Fruit fly (Drosophila melanogaster) whole organism, wandering third instar larva: ENCODE measurements around the gene CG45012.

Source experiments
- Abd-B ChIP-seq: fragments of >200 bp; optimal IDR thresholded peaks from 2 replicates; lab custom pipeline; 2017; ENCODE audit warnings: missing biosample characterization, missing genetic modification characterization
- CG32264 ChIP-seq: fragments of 200-800 bp; sonication (Bioruptor generic); optimal IDR thresholded peaks from 2 replicates; lab custom pipeline; 2016; ENCODE audit warnings: missing biosample characterization, missing genetic modification characterization
- CG9705 ChIP-seq: fragments of 200-800 bp; sonication (Bioruptor generic); optimal IDR thresholded peaks from 2 replicates; lab custom pipeline; 2018; ENCODE audit warnings: missing biosample characterization, mild to moderate bottlenecking, missing genetic modification characterization
- CrebA ChIP-seq: fragments of 200-800 bp; sonication (Bioruptor generic); optimal IDR thresholded peaks from 2 replicates; lab custom pipeline; 2016; ENCODE audit warnings: missing biosample characterization, mild to moderate bottlenecking, missing genetic modification characterization, borderline replicate concordance
- Dfd ChIP-seq: fragments of >200 bp; optimal IDR thresholded peaks from 2 replicates; lab custom pipeline; 2017; ENCODE audit warnings: missing biosample characterization, missing genetic modification characterization
- Dif ChIP-seq: fragments of 200-275, 200-300 bp; sonication (Bioruptor generic); optimal IDR thresholded peaks from 2 replicates; lab custom pipeline; 2018; ENCODE audit warnings: missing biosample characterization, missing genetic modification characterization; ENCODE audit not compliant: partially characterized antibody
- GATAd ChIP-seq: sonication (Bioruptor generic); optimal IDR thresholded peaks from 2 replicates; lab custom pipeline; 2016; ENCODE audit warnings: missing biosample characterization, missing genetic modification characterization
- HLH106 ChIP-seq: fragments of 200-800 bp; optimal IDR thresholded peaks from 3 replicates; lab custom pipeline; 2019; ENCODE audit warnings: missing biosample characterization, mild to moderate bottlenecking, missing genetic modification characterization, moderate library complexity
- Hnf4 ChIP-seq: fragments of 200-800 bp; sonication (Bioruptor generic); optimal IDR thresholded peaks from 2 replicates; lab custom pipeline; 2016; ENCODE audit warnings: missing biosample characterization, mild to moderate bottlenecking, missing genetic modification characterization
- Hr78 ChIP-seq: fragments of >200 bp; optimal IDR thresholded peaks from 2 replicates; lab custom pipeline; 2017; ENCODE audit warnings: missing biosample characterization, missing genetic modification characterization
- Hr83 ChIP-seq: fragments of 200-300 bp; sonication (Bioruptor generic); optimal IDR thresholded peaks from 2 replicates; lab custom pipeline; 2016; ENCODE audit warnings: missing biosample characterization, mild to moderate bottlenecking, missing genetic modification characterization, moderate library complexity; ENCODE audit not compliant: poor library complexity, severe bottlenecking
- Jra ChIP-seq: sonication (Bioruptor generic); optimal IDR thresholded peaks from 2 replicates; lab custom pipeline; 2016; ENCODE audit warnings: missing biosample characterization, missing genetic modification characterization
- Mio ChIP-seq: sonication (Bioruptor generic); optimal IDR thresholded peaks from 2 replicates; lab custom pipeline; 2016; ENCODE audit warnings: missing biosample characterization, missing genetic modification characterization
- Myc ChIP-seq: fragments of >200 bp; optimal IDR thresholded peaks from 2 replicates; lab custom pipeline; 2017
- N ChIP-seq: fragments of >200 bp; optimal IDR thresholded peaks from 2 replicates; lab custom pipeline; 2018; ENCODE audit warnings: missing biosample characterization, missing external identifiers, missing genetic modification characterization
- OdsH ChIP-seq: fragments of 200-800 bp; sonication (Bioruptor generic); optimal IDR thresholded peaks from 2 replicates; lab custom pipeline; 2016; ENCODE audit warnings: missing biosample characterization, mild to moderate bottlenecking, missing genetic modification characterization
- Rel ChIP-seq, 2 experiments: fragments of 200-800 bp; sonication (Bioruptor generic) in 1 of 2; optimal IDR thresholded peaks; 2 replicates in 1 of 2; 3 replicates in 1 of 2; lab custom pipeline; 2016 to 2019; ENCODE audit warnings: mild to moderate bottlenecking in 2 of 2, missing biosample characterization in 2 of 2, missing genetic modification characterization in 2 of 2, moderate library complexity in 1 of 2
- Sp1 ChIP-seq: fragments of 200-800 bp; sonication (Bioruptor generic); optimal IDR thresholded peaks from 3 replicates; lab custom pipeline; 2019; ENCODE audit warnings: missing biosample characterization, mild to moderate bottlenecking, missing genetic modification characterization, moderate library complexity
- Vsx2 ChIP-seq: fragments of 200-300, 225-300 bp; sonication (Bioruptor generic); optimal IDR thresholded peaks from 2 replicates; lab custom pipeline; 2018; ENCODE audit warnings: missing biosample characterization, missing genetic modification characterization; ENCODE audit not compliant: partially characterized antibody
- br ChIP-seq: fragments of 200-800 bp; sonication (Bioruptor generic); optimal IDR thresholded peaks from 2 replicates; lab custom pipeline; 2016; ENCODE audit warnings: missing biosample characterization, missing genetic modification characterization
- brk ChIP-seq: fragments of 200-800 bp; sonication (Bioruptor generic); optimal IDR thresholded peaks from 2 replicates; lab custom pipeline; 2016; ENCODE audit warnings: missing biosample characterization, mild to moderate bottlenecking, missing genetic modification characterization
- dl ChIP-seq, 2 experiments: fragments of 175-275, 200-275 bp in 1 of 2; fragments of 200-275 bp in 1 of 2; sonication (Bioruptor generic); optimal IDR thresholded peaks; lab custom pipeline; 2018; ENCODE audit warnings: mild to moderate bottlenecking in 2 of 2, missing biosample characterization in 2 of 2, missing genetic modification characterization in 2 of 2, moderate library complexity in 2 of 2; ENCODE audit not compliant: partially characterized antibody in 2 of 2, insufficient read depth in 1 of 2
- dmrt93B ChIP-seq: fragments of 200-800 bp; sonication (Bioruptor generic); optimal IDR thresholded peaks from 2 replicates; lab custom pipeline; 2018; ENCODE audit warnings: missing biosample characterization, mild to moderate bottlenecking, missing genetic modification characterization
- dsf ChIP-seq: sonication (Bioruptor generic); optimal IDR thresholded peaks from 2 replicates; lab custom pipeline; 2016; ENCODE audit warnings: missing biosample characterization, missing genetic modification characterization, borderline replicate concordance
- ey ChIP-seq: fragments of 200-800 bp; sonication (Bioruptor generic); optimal IDR thresholded peaks from 2 replicates; lab custom pipeline; 2016; ENCODE audit warnings: missing biosample characterization, missing genetic modification characterization
- foxo ChIP-seq, 2 experiments: fragments of 200-800 bp; sonication (Bioruptor generic); optimal IDR thresholded peaks; 2 replicates in 1 of 2; 3 replicates in 1 of 2; lab custom pipeline; 2016 to 2017; ENCODE audit warnings: missing biosample characterization in 2 of 2, missing genetic modification characterization in 2 of 2
- fru ChIP-seq: fragments of 200-800 bp; sonication (Bioruptor generic); optimal IDR thresholded peaks from 3 replicates; lab custom pipeline; 2016; ENCODE audit warnings: missing biosample characterization, mild to moderate bottlenecking, missing genetic modification characterization
- h ChIP-seq: fragments of 200-800 bp; sonication (Bioruptor generic); optimal IDR thresholded peaks from 3 replicates; lab custom pipeline; 2016; ENCODE audit warnings: missing biosample characterization, mild to moderate bottlenecking, missing genetic modification characterization
- jim ChIP-seq: fragments of 175-275, 200-325 bp; sonication (Bioruptor generic); optimal IDR thresholded peaks from 2 replicates; lab custom pipeline; 2016; ENCODE audit warnings: missing biosample characterization, mild to moderate bottlenecking, missing genetic modification characterization
- lola ChIP-seq: fragments of >200 bp; optimal IDR thresholded peaks from 2 replicates; lab custom pipeline; 2017; ENCODE audit warnings: missing biosample characterization, missing genetic modification characterization
- pan ChIP-seq: fragments of >200 bp; optimal IDR thresholded peaks from 2 replicates; lab custom pipeline; 2017
- psq ChIP-seq: fragments of 200-800 bp; sonication (Bioruptor generic); optimal IDR thresholded peaks from 3 replicates; lab custom pipeline; 2017; ENCODE audit warnings: missing biosample characterization, mild to moderate bottlenecking, missing genetic modification characterization, moderate library complexity
- rgr ChIP-seq: fragments of 200-800 bp; sonication (Bioruptor generic); optimal IDR thresholded peaks from 3 replicates; lab custom pipeline; 2016; ENCODE audit warnings: missing biosample characterization, mild to moderate bottlenecking, missing genetic modification characterization
- sage ChIP-seq: fragments of 200-800 bp; sonication (Bioruptor generic); optimal IDR thresholded peaks from 2 replicates; lab custom pipeline; 2016; ENCODE audit warnings: missing biosample characterization, mild to moderate bottlenecking, missing genetic modification characterization
- sv ChIP-seq: fragments of 200-800 bp; sonication (Bioruptor generic); optimal IDR thresholded peaks from 3 replicates; lab custom pipeline; 2016; ENCODE audit warnings: missing biosample characterization, missing genetic modification characterization
- tai ChIP-seq: sonication (Bioruptor generic); optimal IDR thresholded peaks from 2 replicates; lab custom pipeline; 2016; ENCODE audit warnings: missing biosample characterization, missing genetic modification characterization
- usp ChIP-seq: fragments of >200 bp; optimal IDR thresholded peaks from 2 replicates; lab custom pipeline; 2017; ENCODE audit warnings: missing biosample characterization, missing genetic modification characterization
- woc ChIP-seq: sonication (Bioruptor generic); optimal IDR thresholded peaks from 2 replicates; lab custom pipeline; 2016; ENCODE audit warnings: missing biosample characterization, mild to moderate bottlenecking, missing genetic modification characterization

The CG45012 gene

dm6 chr2L:11806701-11807674 lies 27.4 kb upstream of the CG45012 start:
- peak; percentile 75 for TF ChIP-seq Sp1 (GFP tag; lab: Kevin White, UChicago)
- no peak for TF ChIP-seq GATAd
- TF ChIP-seq rgr, result peak; percentile 64
- TF ChIP-seq CG32264 (GFP tag; lab: Kevin White, UChicago), result peak; percentile 78
- peak; percentile 63 for TF ChIP-seq Hnf4
- TF ChIP-seq Myc (lab: Kevin White, UChicago), result no peak
- TF ChIP-seq psq (GFP tag; lab: Kevin White, UChicago), result peak; percentile 100
- TF ChIP-seq Abd-B (GFP tag; lab: Kevin White, UChicago), result no peak
- peak; percentile 98 for TF ChIP-seq jim
- peak; percentile 43 for TF ChIP-seq woc (GFP tag; lab: Kevin White, UChicago)
- TF ChIP-seq Vsx2 (GFP tag; lab: Kevin White, UChicago), result peak; percentile 92
- TF ChIP-seq br (GFP tag; lab: Kevin White, UChicago), result peak; percentile 81
- TF ChIP-seq usp (GFP tag; lab: Kevin White, UChicago), result no peak
- no peak for TF ChIP-seq sv (GFP tag; lab: Kevin White, UChicago)
- TF ChIP-seq h (GFP tag; lab: Kevin White, UChicago), result peak; percentile 68
- peak; percentile 27 for TF ChIP-seq HLH106
- no peak for TF ChIP-seq tai (GFP tag; lab: Kevin White, UChicago)
- no peak for TF ChIP-seq dmrt93B (GFP tag; lab: Kevin White, UChicago)
- peak; percentile 79 for TF ChIP-seq sage (GFP tag; lab: Kevin White, UChicago)
- TF ChIP-seq CG9705 (GFP tag; lab: Kevin White, UChicago), result peak; percentile 35
- peak; percentile 90 for TF ChIP-seq Dif (GFP tag; lab: Kevin White, UChicago)
- TF ChIP-seq lola (GFP tag; lab: Kevin White, UChicago), result no peak
- no peak for TF ChIP-seq dsf (GFP tag; lab: Kevin White, UChicago)
- peak; percentile 73 to 88 for TF ChIP-seq dl (GFP tag; optimal IDR thresholded peaks at IDR 0.05; lab: Kevin White, UChicago; ENCODE audit: insufficient read depth in 1 of 2, partially characterized antibody in 2 of 2)
- no peak for TF ChIP-seq pan
- TF ChIP-seq brk (GFP tag; lab: Kevin White, UChicago), result peak; percentile 83
- TF ChIP-seq N, result no peak
- TF ChIP-seq Rel (GFP tag; optimal IDR thresholded peaks at IDR 0.05; lab: Kevin White, UChicago), result peak; percentile 94
- peak; percentile 74 for TF ChIP-seq Rel (tag; optimal IDR thresholded peaks at IDR 0.05; lab: Kevin White, UChicago)
- peak; percentile 86 for TF ChIP-seq Jra
- TF ChIP-seq Hr78 (GFP tag; lab: Kevin White, UChicago), result no peak
- TF ChIP-seq OdsH (GFP tag; lab: Kevin White, UChicago), result peak; percentile 37
- TF ChIP-seq foxo (GFP tag; optimal IDR thresholded peaks at IDR 0.05; lab: Kevin White, UChicago), result peak; percentile 24 to 58
- TF ChIP-seq fru, result peak; percentile 64
- peak; percentile 93 for TF ChIP-seq CrebA (GFP tag; lab: Kevin White, UChicago)
- peak; percentile 24 for TF ChIP-seq ey (GFP tag; lab: Kevin White, UChicago)
- TF ChIP-seq Mio (GFP tag; lab: Kevin White, UChicago), result peak; percentile 47
- TF ChIP-seq Hr83, result peak; percentile 11
- no peak for TF ChIP-seq Dfd

DNA sequence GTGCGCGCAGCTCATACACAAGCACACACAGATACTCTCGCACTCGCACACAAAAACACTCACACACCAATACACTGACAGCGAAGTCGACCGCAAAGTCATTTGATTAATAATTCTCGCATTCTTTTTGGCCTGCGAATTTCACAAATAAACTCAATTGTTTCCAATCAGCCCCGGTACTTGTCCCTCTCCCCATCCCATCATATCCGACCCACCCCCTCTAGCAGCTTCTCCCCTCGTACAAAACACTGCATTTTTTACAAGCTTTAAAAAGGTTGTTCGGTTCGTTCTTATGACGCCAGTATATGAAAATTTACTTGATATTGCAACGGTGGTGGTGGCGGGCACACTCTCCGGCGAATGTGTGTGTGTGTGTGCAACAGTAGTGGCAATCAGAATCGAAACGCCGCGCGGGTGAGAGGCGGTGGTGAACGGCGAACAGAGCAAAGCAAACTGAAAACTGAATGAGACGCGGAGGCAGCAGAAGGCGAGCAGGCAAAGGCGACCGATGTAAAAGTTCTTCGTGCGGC lies 26.6 kb upstream of the CG45012 start:
- peak; percentile 62 for TF ChIP-seq fru
- TF ChIP-seq ey (GFP tag; lab: Kevin White, UChicago), result peak; percentile 6
- no peak for TF ChIP-seq tai (GFP tag; lab: Kevin White, UChicago)
- TF ChIP-seq rgr, result peak; percentile 19
- TF ChIP-seq dl (GFP tag; optimal IDR thresholded peaks at IDR 0.05; lab: Kevin White, UChicago; ENCODE audit: insufficient read depth in 1 of 2, partially characterized antibody in 2 of 2), result peak; percentile 36 to 58
- no peak for TF ChIP-seq dmrt93B (GFP tag; lab: Kevin White, UChicago)
- no peak for TF ChIP-seq Dfd
- peak; percentile 12 for TF ChIP-seq CG32264 (GFP tag; lab: Kevin White, UChicago)
- peak; percentile 92 for TF ChIP-seq Hr83
- TF ChIP-seq Sp1 (GFP tag; lab: Kevin White, UChicago), result peak; percentile 62
- peak; percentile 71 for TF ChIP-seq h (GFP tag; lab: Kevin White, UChicago)
- peak; percentile 30 for TF ChIP-seq OdsH (GFP tag; lab: Kevin White, UChicago)
- peak; percentile 58 for TF ChIP-seq jim
- no peak for TF ChIP-seq Mio (GFP tag; lab: Kevin White, UChicago)
- peak; percentile 24 for TF ChIP-seq CG9705 (GFP tag; lab: Kevin White, UChicago)
- TF ChIP-seq Hnf4, result peak; percentile 67
- no peak for TF ChIP-seq Abd-B (GFP tag; lab: Kevin White, UChicago)
- TF ChIP-seq Jra, result peak; percentile 50
- TF ChIP-seq Myc (lab: Kevin White, UChicago), result no peak
- TF ChIP-seq Rel (GFP tag; optimal IDR thresholded peaks at IDR 0.05; lab: Kevin White, UChicago), result no peak
- TF ChIP-seq Rel (tag; optimal IDR thresholded peaks at IDR 0.05; lab: Kevin White, UChicago), result peak; percentile 80
- TF ChIP-seq brk (GFP tag; lab: Kevin White, UChicago), result peak; percentile 74
- peak; percentile 80 for TF ChIP-seq Dif (GFP tag; lab: Kevin White, UChicago)
- no peak for TF ChIP-seq usp (GFP tag; lab: Kevin White, UChicago)
- no peak for TF ChIP-seq HLH106
- no peak for TF ChIP-seq pan
- TF ChIP-seq br (GFP tag; lab: Kevin White, UChicago), result peak; percentile 63
- peak; percentile 89 for TF ChIP-seq Vsx2 (GFP tag; lab: Kevin White, UChicago)
- no peak for TF ChIP-seq lola (GFP tag; lab: Kevin White, UChicago)
- TF ChIP-seq psq (GFP tag; lab: Kevin White, UChicago), result peak; percentile 100
- no peak for TF ChIP-seq sv (GFP tag; lab: Kevin White, UChicago)
- no peak for TF ChIP-seq GATAd
- peak; percentile 62 for TF ChIP-seq N
- TF ChIP-seq Hr78 (GFP tag; lab: Kevin White, UChicago), result no peak
- no peak for TF ChIP-seq dsf (GFP tag; lab: Kevin White, UChicago)
- TF ChIP-seq CrebA (GFP tag; lab: Kevin White, UChicago), result peak; percentile 61
- no peak for TF ChIP-seq woc (GFP tag; lab: Kevin White, UChicago)
